Fruit fly (Drosophila melanogaster) whole organism, adult: ENCODE data around the gene CG4297.

Source experiments
- CG5204 ChIP-seq: fragments of 200-800 bp; sonication (Bioruptor generic); optimal IDR thresholded peaks from 2 replicates; lab custom pipeline; 2016; ENCODE audit warnings: missing biosample characterization, missing genetic modification characterization
- CG7101 ChIP-seq: fragments of 200-800 bp; sonication (Bioruptor generic); optimal IDR thresholded peaks from 2 replicates; lab custom pipeline; 2018; ENCODE audit warnings: missing biosample characterization, mild to moderate bottlenecking, missing genetic modification characterization, moderate library complexity
- Crg-1 ChIP-seq: fragments of 200-800 bp; sonication (Bioruptor generic); optimal IDR thresholded peaks from 2 replicates; lab custom pipeline; 2016; ENCODE audit warnings: missing biosample characterization, missing genetic modification characterization
- toe ChIP-seq: fragments of 200-800 bp; sonication (Bioruptor generic); optimal IDR thresholded peaks from 2 replicates; lab custom pipeline; 2016; ENCODE audit warnings: missing biosample characterization, missing genetic modification characterization

- TF ChIP-seq CG7101 (no peak), CG5204 (GFP tag; lab: Kevin White, UChicago) (no peak), toe (GFP tag; lab: Kevin White, UChicago) (no peak), Crg-1 (GFP tag; lab: Kevin White, UChicago) (no peak)
Measured at dm6 chr2L:455738-456137, 16.3 kb downstream of the CG4297 start.
